Worm (Caenorhabditis elegans) whole organism, mixed stage, embryonic: ENCODE data around the gene Y55F3BR.2.
A peak's percentile ranks its signal among the peaks of the same experiment; 100 is the strongest.

Source experiments
- M03D4.4 ChIP-seq: sonication (generic microtip); optimal IDR thresholded peaks from 2 replicates; lab custom pipeline; 2017; ENCODE audit warnings: mild to moderate bottlenecking, missing genetic modification characterization, missing compliant biosample characterization
- bed-3 ChIP-seq: fragments of 200-800 bp; sonication (Bioruptor generic); optimal IDR thresholded peaks from 3 replicates; lab custom pipeline; 2018; ENCODE audit warnings: mild to moderate bottlenecking, missing genetic modification characterization, moderate library complexity, missing compliant biosample characterization
- blmp-1 ChIP-seq: fragments of 150-350 bp; optimal IDR thresholded peaks from 2 replicates; lab custom pipeline; 2014; ENCODE audit warnings: missing biosample characterization, missing genetic modification characterization
- ceh-43 ChIP-seq: fragments of 200-800 bp; sonication (Bioruptor generic); optimal IDR thresholded peaks from 2 replicates; lab custom pipeline; 2018; ENCODE audit warnings: mild to moderate bottlenecking, missing genetic modification characterization, moderate library complexity, missing compliant biosample characterization
- ceh-83 ChIP-seq: fragments of 200-800 bp; sonication (Bioruptor generic); optimal IDR thresholded peaks from 2 replicates; lab custom pipeline; 2018; ENCODE audit warnings: mild to moderate bottlenecking, missing genetic modification characterization, missing compliant biosample characterization
- ces-1 ChIP-seq: fragments of 150-350 bp; optimal IDR thresholded peaks from 2 replicates; lab custom pipeline; 2014; ENCODE audit warnings: missing biosample characterization, missing genetic modification reagents, missing genetic modification characterization
- cnd-1 ChIP-seq: fragments of 200-800 bp; sonication (Bioruptor generic); optimal IDR thresholded peaks from 2 replicates; lab custom pipeline; 2018; ENCODE audit warnings: mild to moderate bottlenecking, missing genetic modification characterization, missing compliant biosample characterization
- drap-1 ChIP-seq: fragments of 200-800 bp; sonication (Bioruptor generic); optimal IDR thresholded peaks from 3 replicates; lab custom pipeline; 2018; ENCODE audit warnings: mild to moderate bottlenecking, missing genetic modification characterization, missing compliant biosample characterization
- elt-1 ChIP-seq: sonication (generic microtip); optimal IDR thresholded peaks from 2 replicates; lab custom pipeline; 2017; ENCODE audit warnings: missing genetic modification characterization, mild to moderate bottlenecking, missing compliant biosample characterization, antibody characterized with exemption, moderate library complexity, borderline replicate concordance; ENCODE audit not compliant: insufficient read depth
- elt-3 ChIP-seq: fragments of 150-350 bp; optimal IDR thresholded peaks from 2 replicates; lab custom pipeline; 2014; ENCODE audit warnings: missing biosample characterization, missing genetic modification characterization
- flh-1 ChIP-seq: fragments of 200-800 bp; sonication (Bioruptor generic); optimal IDR thresholded peaks from 2 replicates; lab custom pipeline; 2018; ENCODE audit warnings: mild to moderate bottlenecking, missing genetic modification characterization, moderate library complexity, missing compliant biosample characterization
- ham-2 ChIP-seq: fragments of 200-800 bp; sonication (Bioruptor generic); optimal IDR thresholded peaks from 2 replicates; lab custom pipeline; 2018; ENCODE audit warnings: mild to moderate bottlenecking, missing genetic modification characterization, missing compliant biosample characterization
- hlh-1 ChIP-seq: fragments of 150-350 bp; optimal IDR thresholded peaks from 2 replicates; lab custom pipeline; 2014; ENCODE audit warnings: missing biosample characterization, missing genetic modification reagents, missing genetic modification characterization
- lin-32 ChIP-seq: fragments of 200-800 bp; sonication (Bioruptor generic); optimal IDR thresholded peaks from 2 replicates; lab custom pipeline; 2018; ENCODE audit warnings: mild to moderate bottlenecking, missing genetic modification characterization, missing compliant biosample characterization
- lsy-2 ChIP-seq: fragments of 150-350 bp; optimal IDR thresholded peaks from 2 replicates; lab custom pipeline; 2014; ENCODE audit warnings: missing biosample characterization, missing genetic modification characterization
- mep-1 ChIP-seq: fragments of 150-350 bp; optimal IDR thresholded peaks from 2 replicates; lab custom pipeline; 2017; ENCODE audit warnings: missing biosample characterization, missing genetic modification reagents, missing genetic modification characterization, inconsistent platforms
- mls-2 ChIP-seq: sonication (generic microtip); optimal IDR thresholded peaks from 2 replicates; lab custom pipeline; 2016; ENCODE audit warnings: mild to moderate bottlenecking, missing genetic modification characterization, moderate library complexity, missing compliant biosample characterization
- nhr-12 ChIP-seq: fragments of 150-350 bp; optimal IDR thresholded peaks from 2 replicates; lab custom pipeline; 2014; ENCODE audit warnings: missing biosample characterization, missing genetic modification characterization
- nhr-2 ChIP-seq: fragments of 150-350 bp; optimal IDR thresholded peaks from 2 replicates; lab custom pipeline; 2014; ENCODE audit warnings: missing biosample characterization, missing genetic modification characterization
- nhr-237 ChIP-seq: fragments of 150-350 bp; optimal IDR thresholded peaks from 2 replicates; lab custom pipeline; 2014; ENCODE audit warnings: missing biosample characterization, missing genetic modification characterization
- nhr-28 ChIP-seq: fragments of 150-350 bp; optimal IDR thresholded peaks from 2 replicates; lab custom pipeline; 2014; ENCODE audit warnings: missing biosample characterization, missing genetic modification characterization
- sem-2 ChIP-seq: fragments of 200-800 bp; sonication (Bioruptor generic); optimal IDR thresholded peaks from 2 replicates; lab custom pipeline; 2018; ENCODE audit warnings: mild to moderate bottlenecking, missing genetic modification characterization, missing compliant biosample characterization
- snpc-4 ChIP-seq: fragments of 150-350 bp; optimal IDR thresholded peaks from 2 replicates; lab custom pipeline; 2014; ENCODE audit warnings: missing biosample characterization, missing genetic modification characterization
- sptf-1 ChIP-seq: sonication (generic microtip); optimal IDR thresholded peaks from 2 replicates; lab custom pipeline; 2017; ENCODE audit warnings: mild to moderate bottlenecking, missing genetic modification characterization, moderate library complexity, missing compliant biosample characterization
- tbx-8 ChIP-seq: fragments of 200-800 bp; sonication (Bioruptor generic); optimal IDR thresholded peaks from 2 replicates; lab custom pipeline; 2018; ENCODE audit warnings: mild to moderate bottlenecking, missing genetic modification characterization, moderate library complexity, missing compliant biosample characterization
- unc-120 ChIP-seq: sonication (generic microtip); optimal IDR thresholded peaks from 2 replicates; lab custom pipeline; 2017; ENCODE audit warnings: missing genetic modification characterization, missing compliant biosample characterization; ENCODE audit not compliant: poor library complexity, severe bottlenecking
- unc-39 ChIP-seq: fragments of 150-350 bp; optimal IDR thresholded peaks from 2 replicates; lab custom pipeline; 2014; ENCODE audit warnings: missing biosample characterization, missing genetic modification characterization
- unc-62 ChIP-seq: fragments of 150-350 bp; optimal IDR thresholded peaks from 2 replicates; lab custom pipeline; 2014; ENCODE audit warnings: missing biosample characterization, missing genetic modification reagents, missing genetic modification characterization
- zip-8 ChIP-seq: fragments of 150-350 bp; optimal IDR thresholded peaks from 2 replicates; lab custom pipeline; 2014; ENCODE audit warnings: missing biosample characterization, missing genetic modification characterization

Gene Y55F3BR.2

ce11 chrIV:829107-829506 is 29.6 kb upstream of the Y55F3BR.2 start:
- no peak for TF ChIP-seq cnd-1 (tag; lab: Kevin White, UChicago)
- no peak for TF ChIP-seq flh-1 (GFP tag; lab: Kevin White, UChicago)
- TF ChIP-seq elt-1 (tag; lab: Kevin White, UChicago), result no peak
- TF ChIP-seq elt-3, result no peak
- TF ChIP-seq unc-62 (GFP tag; lab: Kevin White, UChicago), result no peak

- no peak for TF ChIP-seq nhr-237 (tag; lab: Kevin White, UChicago)
- TF ChIP-seq cnd-1 (tag; lab: Kevin White, UChicago), result no peak
- no peak for TF ChIP-seq nhr-2 (tag; lab: Kevin White, UChicago)
- TF ChIP-seq mep-1 (tag; lab: Kevin White, UChicago), result no peak
- no peak for TF ChIP-seq unc-120
- no peak for TF ChIP-seq zip-8
- TF ChIP-seq mls-2 (tag; lab: Kevin White, UChicago), result no peak
Measured at ce11 chrIV:829691-830090, 29.0 kb upstream of the Y55F3BR.2 start.

ce11 chrIV:830262-830960 is 28.3 kb upstream of the Y55F3BR.2 start:
- no peak for TF ChIP-seq ceh-83 (GFP tag; lab: Kevin White, UChicago)
- no peak for TF ChIP-seq nhr-28 (tag; lab: Kevin White, UChicago)
- TF ChIP-seq bed-3 (GFP tag; lab: Kevin White, UChicago), result no peak
- TF ChIP-seq unc-39, result no peak
- no peak for TF ChIP-seq unc-120
- no peak for TF ChIP-seq mls-2 (tag; lab: Kevin White, UChicago)
- TF ChIP-seq drap-1, result no peak
- TF ChIP-seq M03D4.4 (tag; lab: Kevin White, UChicago), result no peak
- no peak for TF ChIP-seq zip-8
- TF ChIP-seq snpc-4 (tag; lab: Kevin White, UChicago), result no peak
- no peak for TF ChIP-seq elt-1 (tag; lab: Kevin White, UChicago)
- TF ChIP-seq ceh-43 (GFP tag; lab: Kevin White, UChicago), result no peak
- no peak for TF ChIP-seq blmp-1 (tag; lab: Kevin White, UChicago)
- TF ChIP-seq nhr-12 (tag; lab: Kevin White, UChicago), result no peak
- no peak for TF ChIP-seq sptf-1 (tag; lab: Kevin White, UChicago)
- no peak for TF ChIP-seq nhr-237 (tag; lab: Kevin White, UChicago)
- no peak for TF ChIP-seq sem-2 (GFP tag; lab: Kevin White, UChicago)
- no peak for TF ChIP-seq tbx-8 (GFP tag; lab: Kevin White, UChicago)
- no peak for TF ChIP-seq ces-1 (GFP tag; lab: Kevin White, UChicago)

ce11 chrIV:831796-832486 is 26.8 kb upstream of the Y55F3BR.2 start, which contains the start of the genes madf-1 and Y55F3BR.10:
Gene madf-1, minus strand, starts transcription at chrIV:831896.
Gene Y55F3BR.10, plus strand, starts transcription at chrIV:832436.
- TF ChIP-seq elt-1 (tag; lab: Kevin White, UChicago) (no peak), lsy-2 (tag; lab: Kevin White, UChicago) (no peak), M03D4.4 (tag; lab: Kevin White, UChicago) (no peak), ham-2 (GFP tag; lab: Kevin White, UChicago) (no peak), flh-1 (GFP tag; lab: Kevin White, UChicago) (no peak), bed-3 (GFP tag; lab: Kevin White, UChicago) (no peak), hlh-1 (tag; lab: Kevin White, UChicago) (no peak)

ce11 chrIV:833517-833916 is 25.2 kb upstream of the Y55F3BR.2 start:
- TF ChIP-seq ceh-43 (GFP tag; lab: Kevin White, UChicago), result no peak
- no peak for TF ChIP-seq lsy-2 (tag; lab: Kevin White, UChicago)
- no peak for TF ChIP-seq drap-1
- TF ChIP-seq ces-1 (GFP tag; lab: Kevin White, UChicago), result peak; percentile 37
- TF ChIP-seq lin-32 (GFP tag; lab: Kevin White, UChicago), result no peak
- TF ChIP-seq nhr-237 (tag; lab: Kevin White, UChicago), result no peak
- TF ChIP-seq blmp-1 (tag; lab: Kevin White, UChicago), result peak; percentile 84
- no peak for TF ChIP-seq bed-3 (GFP tag; lab: Kevin White, UChicago)
